Worm (Caenorhabditis elegans) whole organism, L1 larva: ENCODE measurements around the gene glb-25.

Experiments used
- ceh-90 ChIP-seq: sonication (generic microtip); optimal IDR thresholded peaks from 2 replicates; lab custom pipeline; 2016; ENCODE audit warnings: missing genetic modification characterization, missing compliant biosample characterization
- ces-1 ChIP-seq: fragments of 150-350 bp; optimal IDR thresholded peaks from 2 replicates; lab custom pipeline; 2014; ENCODE audit warnings: missing biosample characterization, missing genetic modification reagents, missing genetic modification characterization
- dpl-1 ChIP-seq, 3 experiments: fragments of 150-350 bp in 2 of 3; sonication (generic microtip) in 1 of 3; optimal IDR thresholded peaks; 2 replicates each; lab custom pipeline; 2014 to 2017; ENCODE audit warnings: missing biosample characterization in 3 of 3, missing genetic modification characterization in 3 of 3, missing genetic modification reagents in 3 of 3
- lin-35 ChIP-seq, 2 experiments: fragments of 150-350 bp; optimal IDR thresholded peaks; 2 replicates each; lab custom pipeline; 2014; ENCODE audit warnings: missing biosample characterization in 2 of 2, missing genetic modification characterization in 2 of 2, missing genetic modification reagents in 2 of 2
- nhr-237 ChIP-seq: fragments of 150-350 bp; optimal IDR thresholded peaks from 2 replicates; lab custom pipeline; 2014; ENCODE audit warnings: missing biosample characterization, missing genetic modification characterization
- rnt-1 ChIP-seq: sonication (generic microtip); optimal IDR thresholded peaks from 2 replicates; lab custom pipeline; 2016; ENCODE audit warnings: mild to moderate bottlenecking, missing genetic modification characterization, moderate library complexity, missing compliant biosample characterization
- snpc-4 ChIP-seq: fragments of 150-350 bp; optimal IDR thresholded peaks from 2 replicates; lab custom pipeline; 2014; ENCODE audit warnings: missing biosample characterization, missing genetic modification characterization
- zip-4 ChIP-seq: fragments of 200-800 bp; sonication (Bioruptor generic); optimal IDR thresholded peaks from 2 replicates; lab custom pipeline; 2018; ENCODE audit warnings: mild to moderate bottlenecking, missing genetic modification characterization, moderate library complexity, missing compliant biosample characterization
- ztf-11 ChIP-seq, 2 experiments: sonication (generic microtip); optimal IDR thresholded peaks; 2 replicates each; lab custom pipeline; 2016 to 2017; ENCODE audit warnings: missing genetic modification characterization in 2 of 2, missing biosample characterization in 1 of 2, missing compliant biosample characterization in 1 of 2

ce11 chrV:1937963-1938362 is at the start of gene glb-25:
- TF ChIP-seq rnt-1 (tag; lab: Kevin White, UChicago) (no peak), ces-1 (GFP tag; lab: Kevin White, UChicago) (no peak), nhr-237 (tag; lab: Kevin White, UChicago) (no peak), dpl-1 (GFP tag; optimal IDR thresholded peaks at IDR 0.05; lab: Kevin White, UChicago) (no peak), lin-35 (GFP tag; optimal IDR thresholded peaks at IDR 0.05; lab: Kevin White, UChicago) (no peak), ztf-11 (tag; optimal IDR thresholded peaks at IDR 0.05; lab: Kevin White, UChicago) (no peak), zip-4 (GFP tag; lab: Kevin White, UChicago) (no peak), snpc-4 (tag; lab: Kevin White, UChicago) (no peak), ceh-90 (tag; lab: Kevin White, UChicago) (no peak)
